Fruit fly (Drosophila melanogaster) whole organism, embryonic: ENCODE measurements around the gene Lcp65Ae.

Source experiments
- BEAF-32 ChIP-seq: fragments of 200-800 bp; sonication (Bioruptor generic); optimal IDR thresholded peaks from 3 replicates; lab custom pipeline; 2017; ENCODE audit warnings: missing biosample characterization, missing genetic modification characterization, mild to moderate bottlenecking, moderate library complexity, missing genetic modification reagents
- CG11504 ChIP-seq: fragments of 200-800 bp; sonication (Bioruptor generic); optimal IDR thresholded peaks from 3 replicates; lab custom pipeline; 2019; ENCODE audit warnings: missing biosample characterization, mild to moderate bottlenecking, missing genetic modification characterization, moderate library complexity
- CG11695 ChIP-seq: fragments of 200-800 bp; sonication (Bioruptor generic); IDR thresholded peaks from 3 replicates; pipeline ENCODE4 v1.3.6; 2022; ENCODE audit warnings: missing biosample characterization, missing genetic modification characterization
- CG12299 ChIP-seq: fragments of 200-800 bp; sonication (Bioruptor generic); optimal IDR thresholded peaks from 2 replicates; lab custom pipeline; 2018; ENCODE audit warnings: missing biosample characterization, mild to moderate bottlenecking, missing genetic modification characterization
- CG12659 ChIP-seq: fragments of 200-800 bp; sonication (Bioruptor generic); optimal IDR thresholded peaks from 3 replicates; lab custom pipeline; 2017; ENCODE audit warnings: mild to moderate bottlenecking, missing biosample characterization, missing genetic modification reagents, missing genetic modification characterization
- CG12769 ChIP-seq: fragments of 200-800 bp; sonication (Bioruptor generic); optimal IDR thresholded peaks from 2 replicates; lab custom pipeline; 2019; ENCODE audit warnings: missing biosample characterization, mild to moderate bottlenecking, missing genetic modification characterization, moderate library complexity
- CG14441 ChIP-seq: fragments of 200-800 bp; sonication (Bioruptor generic); IDR thresholded peaks from 2 replicates; pipeline ENCODE4 v1.3.6; 2022; ENCODE audit warnings: missing biosample characterization, missing genetic modification characterization
- CG14965 ChIP-seq: fragments of 200-800 bp; sonication (Bioruptor generic); optimal IDR thresholded peaks from 2 replicates; lab custom pipeline; 2016; ENCODE audit warnings: missing biosample characterization, missing genetic modification characterization, borderline replicate concordance
- CG2678 ChIP-seq: fragments of 200-800 bp; sonication (Bioruptor generic); optimal IDR thresholded peaks from 3 replicates; lab custom pipeline; 2019; ENCODE audit warnings: missing biosample characterization, mild to moderate bottlenecking, missing genetic modification characterization, moderate library complexity
- CG30403 ChIP-seq: fragments of 200-800 bp; sonication (Bioruptor generic); optimal IDR thresholded peaks from 3 replicates; lab custom pipeline; 2016; ENCODE audit warnings: missing biosample characterization, missing genetic modification characterization
- CG31441 ChIP-seq: fragments of 200-800 bp; sonication (Bioruptor generic); IDR thresholded peaks from 2 replicates; pipeline ENCODE4 v1.3.6; 2022; ENCODE audit warnings: missing biosample characterization, missing genetic modification characterization
- CG32767 ChIP-seq: fragments of 200-800 bp; sonication (Bioruptor generic); IDR thresholded peaks from 2 replicates; pipeline ENCODE4 v1.3.6; 2022; ENCODE audit warnings: missing biosample characterization, missing genetic modification characterization
- CG7556 ChIP-seq: fragments of 200-800 bp; sonication (Bioruptor generic); optimal IDR thresholded peaks from 2 replicates; lab custom pipeline; 2017; ENCODE audit warnings: missing biosample characterization, mild to moderate bottlenecking, missing genetic modification characterization
- CG7839 ChIP-seq: fragments of 200-800 bp; sonication (Bioruptor generic); optimal IDR thresholded peaks from 3 replicates; lab custom pipeline; 2018; ENCODE audit warnings: missing biosample characterization, mild to moderate bottlenecking, missing genetic modification characterization, moderate library complexity
- CG8290 ChIP-seq, 3 experiments: fragments of 200-800 bp; sonication (Bioruptor generic); optimal IDR thresholded peaks; 2 replicates each; lab custom pipeline; 2016 to 2019; ENCODE audit warnings: missing biosample characterization in 3 of 3, missing genetic modification characterization in 3 of 3, mild to moderate bottlenecking in 2 of 3, moderate library complexity in 1 of 3
- CG9932 ChIP-seq: fragments of 200-800 bp; sonication (Bioruptor generic); IDR thresholded peaks from 2 replicates; pipeline ENCODE4 v1.3.6; 2022; ENCODE audit warnings: missing biosample characterization, missing genetic modification characterization
- Dip3 ChIP-seq: fragments of 200-800 bp; sonication (Bioruptor generic); optimal IDR thresholded peaks from 3 replicates; lab custom pipeline; 2016; ENCODE audit warnings: missing biosample characterization, missing genetic modification characterization
- Dll ChIP-seq: fragments of 200-800 bp; sonication (Bioruptor generic); IDR thresholded peaks from 4 replicates; pipeline ENCODE4 v1.3.6; 2022; ENCODE audit warnings: missing biosample characterization, missing genetic modification characterization; ENCODE audit not compliant: partially characterized antibody
- E2f2 ChIP-seq: fragments of 200-800 bp; sonication (Bioruptor generic); IDR thresholded peaks from 2 replicates; pipeline ENCODE4 v1.3.6; 2022; ENCODE audit warnings: missing biosample characterization, missing genetic modification characterization
- Ets65A ChIP-seq: fragments of 200-800 bp; sonication (Bioruptor generic); peaks from one replicate; lab custom pipeline; 2016; ENCODE audit warnings: missing biosample characterization, missing genetic modification characterization
- Hr51 ChIP-seq, 2 experiments: fragments of 200-800 bp; sonication (Bioruptor generic); optimal IDR thresholded peaks; 2 replicates in 1 of 2; 3 replicates in 1 of 2; lab custom pipeline; 2016 to 2018; ENCODE audit warnings: missing biosample characterization in 2 of 2, missing genetic modification characterization in 2 of 2, mild to moderate bottlenecking in 1 of 2, moderate library complexity in 1 of 2
- Med ChIP-seq: fragments of 200-800 bp; sonication (Bioruptor generic); peaks from one replicate; lab custom pipeline; 2016; ENCODE audit warnings: missing biosample characterization, missing genetic modification characterization, mild to moderate bottlenecking, inconsistent platforms, moderate library complexity
- Oli ChIP-seq: fragments of 200-800 bp; sonication (Bioruptor generic); optimal IDR thresholded peaks from 2 replicates; lab custom pipeline; 2018; ENCODE audit warnings: missing biosample characterization, mild to moderate bottlenecking, missing genetic modification characterization, moderate library complexity
- Ptx1 ChIP-seq: fragments of 200-800 bp; sonication (Bioruptor generic); IDR thresholded peaks from 2 replicates; pipeline ENCODE4 v1.3.6; 2022; ENCODE audit warnings: missing biosample characterization, missing genetic modification characterization
- Ravus ChIP-seq: fragments of 200-800 bp; sonication (Bioruptor generic); IDR thresholded peaks from 2 replicates; pipeline ENCODE4 v1.3.6; 2022; ENCODE audit warnings: missing biosample characterization, missing genetic modification characterization
- Rx ChIP-seq: fragments of 200-800 bp; sonication (Bioruptor generic); IDR thresholded peaks from 2 replicates; pipeline ENCODE4 v1.3.6; 2022; ENCODE audit warnings: missing biosample characterization, missing genetic modification characterization
- Sox100B ChIP-seq: fragments of 200-800 bp; sonication (Bioruptor generic); optimal IDR thresholded peaks from 3 replicates; lab custom pipeline; 2018; ENCODE audit warnings: missing biosample characterization, mild to moderate bottlenecking, missing genetic modification characterization
- Trl ChIP-seq, 3 experiments: fragments of >200 bp in 2 of 3; fragments of 200-800 bp in 1 of 3; sonication (Bioruptor generic) in 1 of 3; optimal IDR thresholded peaks; 2 replicates in 1 of 3; 3 replicates in 2 of 3; lab custom pipeline; 2016 to 2017; ENCODE audit warnings: missing biosample characterization in 1 of 3, missing genetic modification characterization in 1 of 3
- ase ChIP-seq: fragments of 200-800 bp; sonication (Bioruptor generic); IDR thresholded peaks from 3 replicates; pipeline ENCODE4 v1.3.6; 2022; ENCODE audit warnings: missing biosample characterization, missing genetic modification characterization
- chinmo ChIP-seq: fragments of 200-800 bp; sonication (Bioruptor generic); IDR thresholded peaks from 4 replicates; pipeline ENCODE4 v1.3.6; 2022; ENCODE audit warnings: missing biosample characterization, missing genetic modification characterization; ENCODE audit not compliant: partially characterized antibody
- dmrt99B ChIP-seq: fragments of 200-800 bp; sonication (Bioruptor generic); optimal IDR thresholded peaks from 2 replicates; lab custom pipeline; 2018; ENCODE audit warnings: missing biosample characterization, mild to moderate bottlenecking, missing genetic modification characterization, moderate library complexity
- dysf ChIP-seq: fragments of 200-800 bp; sonication (Bioruptor generic); IDR thresholded peaks from 3 replicates; pipeline ENCODE4 v1.3.6; 2022; ENCODE audit warnings: missing biosample characterization, missing genetic modification characterization
- fd96Cb ChIP-seq: fragments of 200-800 bp; sonication (Bioruptor generic); optimal IDR thresholded peaks from 2 replicates; lab custom pipeline; 2018; ENCODE audit warnings: missing biosample characterization, mild to moderate bottlenecking, missing genetic modification characterization, moderate library complexity
- gem ChIP-seq: fragments of 200-800 bp; sonication (Bioruptor generic); optimal IDR thresholded peaks from 2 replicates; lab custom pipeline; 2019; ENCODE audit warnings: missing biosample characterization, mild to moderate bottlenecking, missing genetic modification characterization, moderate library complexity
- grau ChIP-seq: fragments of 200-800 bp; optimal IDR thresholded peaks from 3 replicates; lab custom pipeline; 2019; ENCODE audit warnings: missing biosample characterization, mild to moderate bottlenecking, missing genetic modification characterization, moderate library complexity
- lola ChIP-seq, 3 experiments: fragments of >200 bp in 2 of 3; fragments of 200-800 bp in 1 of 3; sonication (Bioruptor generic) in 1 of 3; optimal IDR thresholded peaks; 2 replicates each; lab custom pipeline; 2017 to 2019; ENCODE audit warnings: missing biosample characterization in 3 of 3, missing genetic modification characterization in 3 of 3, mild to moderate bottlenecking in 1 of 3, moderate library complexity in 1 of 3
- nom ChIP-seq: fragments of 200-800 bp; sonication (Bioruptor generic); optimal IDR thresholded peaks from 2 replicates; lab custom pipeline; 2017; ENCODE audit warnings: missing biosample characterization, missing genetic modification characterization, mild to moderate bottlenecking, moderate library complexity, missing genetic modification reagents
- otp ChIP-seq: fragments of 200-800 bp; sonication (Bioruptor generic); IDR thresholded peaks from 3 replicates; pipeline ENCODE4, ENCODE4 v1.3.6; 2022; ENCODE audit warnings: missing biosample characterization, missing genetic modification characterization
- pros ChIP-seq: fragments of 200-800 bp; sonication (Bioruptor generic); optimal IDR thresholded peaks from 3 replicates; lab custom pipeline; 2019; ENCODE audit warnings: missing biosample characterization, mild to moderate bottlenecking, missing genetic modification characterization, moderate library complexity
- row ChIP-seq: fragments of 200-800 bp; sonication (Bioruptor generic); IDR thresholded peaks from 3 replicates; pipeline ENCODE4 v1.3.6; 2022; ENCODE audit warnings: missing biosample characterization, missing genetic modification characterization
- sd ChIP-seq: fragments of 200-800 bp; sonication (Bioruptor generic); optimal IDR thresholded peaks from 3 replicates; lab custom pipeline; 2018; ENCODE audit warnings: missing biosample characterization, mild to moderate bottlenecking, missing genetic modification characterization, moderate library complexity
- slbo ChIP-seq: fragments of 200-800 bp; sonication (Bioruptor generic); IDR thresholded peaks from 2 replicates; pipeline ENCODE4 v1.3.6; 2022; ENCODE audit warnings: missing biosample characterization, missing genetic modification characterization
- tgo ChIP-seq: fragments of 200-800 bp; sonication (Bioruptor generic); IDR thresholded peaks from 3 replicates; pipeline ENCODE4 v1.3.6; 2022; ENCODE audit warnings: missing biosample characterization, missing genetic modification characterization
- tin ChIP-seq: fragments of 200-800 bp; sonication (Bioruptor generic); optimal IDR thresholded peaks from 3 replicates; lab custom pipeline; 2016; ENCODE audit warnings: missing biosample characterization, missing genetic modification characterization
- unc-4 ChIP-seq: fragments of 200-800 bp; sonication (Bioruptor generic); IDR thresholded peaks from 2 replicates; pipeline ENCODE4 v1.3.6; 2022; ENCODE audit warnings: missing biosample characterization, missing genetic modification characterization; ENCODE audit not compliant: partially characterized antibody
- unpg ChIP-seq: fragments of 200-800 bp; sonication (Bioruptor generic); optimal IDR thresholded peaks from 3 replicates; lab custom pipeline; 2018; ENCODE audit warnings: missing biosample characterization, mild to moderate bottlenecking, missing genetic modification characterization, moderate library complexity
- zfh1 ChIP-seq: fragments of 200-800 bp; sonication (Bioruptor generic); IDR thresholded peaks from 3 replicates; pipeline ENCODE4 v1.3.6; 2022; ENCODE audit warnings: missing biosample characterization, missing genetic modification characterization

Gene Lcp65Ae

DNA sequence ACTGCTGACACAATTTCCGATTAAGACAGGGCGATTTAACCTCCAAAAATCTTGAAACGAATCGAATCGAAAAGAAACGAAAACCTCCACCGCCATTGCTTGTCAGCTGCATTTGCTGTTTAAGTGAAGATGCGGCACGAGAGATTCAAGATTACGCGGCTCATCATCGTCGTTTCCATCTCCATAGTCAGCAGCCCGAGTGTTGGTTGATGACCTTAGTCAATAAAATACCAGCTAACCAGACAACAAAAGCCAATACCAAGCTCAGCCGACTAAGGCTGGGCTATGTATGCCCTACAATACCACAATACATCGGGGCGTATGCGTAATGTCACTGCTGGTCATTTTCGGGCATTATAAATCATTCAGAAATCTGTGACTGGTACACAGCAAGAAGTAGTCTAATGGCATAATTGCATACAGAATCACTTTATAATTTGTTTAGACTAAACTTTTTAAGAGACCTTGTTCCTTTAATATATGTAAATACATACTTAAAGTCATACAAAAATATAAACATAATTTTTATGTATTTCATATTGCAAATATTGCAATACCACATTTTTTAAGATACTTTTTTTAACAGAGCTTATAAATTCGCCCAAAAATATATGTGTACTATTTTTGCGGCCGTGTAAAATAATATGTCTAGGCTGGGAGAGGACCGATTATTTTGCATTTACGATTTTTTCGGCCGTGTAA, 3.0 kb upstream of the Lcp65Ae start:
- no peak for TF ChIP-seq CG8290 (GFP tag; optimal IDR thresholded peaks at IDR 0.05; lab: Kevin White, UChicago)
- peak in 1 of 2 experiments; percentile 35 for TF ChIP-seq CG8290 (tag; optimal IDR thresholded peaks at IDR 0.05; lab: Kevin White, UChicago)
- peak in 1 of 2 experiments; percentile 47 for TF ChIP-seq Hr51 (GFP tag; optimal IDR thresholded peaks at IDR 0.05; lab: Kevin White, UChicago)
- peak; percentile 26; the same call in 1 of the 2 replicates for TF ChIP-seq Ptx1 (GFP tag; lab: Robert Waterston, UW)
- no peak for TF ChIP-seq CG12299 (tag; lab: Kevin White, UChicago)
- no peak for TF ChIP-seq CG32767
- peak; percentile 10 for TF ChIP-seq CG7556 (GFP tag; lab: Kevin White, UChicago)
- 0 out of 3 replicates have a peak, but pooled peaks have one; percentile 10 for TF ChIP-seq otp (GFP tag; lab: Robert Waterston, UW)
- peak; percentile 33 for TF ChIP-seq Oli
- TF ChIP-seq row = 0 out of 3 replicates have a peak, but pooled peaks have one; percentile 22
- no peak for TF ChIP-seq lola (GFP tag; optimal IDR thresholded peaks at IDR 0.05; lab: Kevin White, UChicago)
- TF ChIP-seq CG12659 (GFP tag; lab: Kevin White, UChicago) = peak; percentile 4
- peak; percentile 0 for TF ChIP-seq unpg (GFP tag; lab: Kevin White, UChicago)
- TF ChIP-seq CG11695 (GFP tag; lab: Robert Waterston, UW) = 0 out of 3 replicates have a peak, but pooled peaks have one; percentile 17
- TF ChIP-seq pros (GFP tag; lab: Kevin White, UChicago) = peak; percentile 19
- peak; percentile 12 for TF ChIP-seq sd (tag; lab: Kevin White, UChicago)
- TF ChIP-seq Sox100B (GFP tag; lab: Kevin White, UChicago) = no peak
- TF ChIP-seq nom (GFP tag; lab: Kevin White, UChicago) = no peak
- TF ChIP-seq chinmo (GFP tag; lab: Robert Waterston, UW) = peak; percentile 82; the same call in 2 of the 4 replicates
- TF ChIP-seq Dll (GFP tag; lab: Robert Waterston, UW) = no peak
- TF ChIP-seq dmrt99B = peak; percentile 18
- TF ChIP-seq dysf (GFP tag; lab: Robert Waterston, UW) = peak; percentile 45; the same call in 1 of the 3 replicates
- TF ChIP-seq Dip3 (GFP tag; lab: Kevin White, UChicago) = no peak
- peak; percentile 52 for TF ChIP-seq gem (tag; lab: Kevin White, UChicago)
- no peak for TF ChIP-seq CG31441
- peak; percentile 8 for TF ChIP-seq Med (GFP tag; lab: Kevin White, UChicago)
- no peak for TF ChIP-seq CG14965 (GFP tag; lab: Kevin White, UChicago)
- TF ChIP-seq E2f2 (GFP tag; lab: Robert Waterston, UW) = no peak
- peak; percentile 7 for TF ChIP-seq Ets65A
- TF ChIP-seq CG7839 (tag; lab: Kevin White, UChicago) = peak; percentile 33
- peak; percentile 17 for TF ChIP-seq CG12769 (tag; lab: Kevin White, UChicago)
- TF ChIP-seq BEAF-32 (GFP tag; lab: Kevin White, UChicago) = no peak
- peak; percentile 21 for TF ChIP-seq CG2678 (tag; lab: Kevin White, UChicago)
- TF ChIP-seq tgo = peak; percentile 14; the same call in 1 of the 3 replicates
- peak; percentile 39; the same call in 1 of the 2 replicates for TF ChIP-seq CG9932 (GFP tag; lab: Robert Waterston, UW)
- TF ChIP-seq CG14441 = peak; percentile 24; the same call in 1 of the 2 replicates
- TF ChIP-seq CG11504 (tag; lab: Kevin White, UChicago) = peak; percentile 27
- TF ChIP-seq ase (GFP tag; lab: Robert Waterston, UW) = no peak
- no peak for TF ChIP-seq unc-4 (GFP tag; lab: Robert Waterston, UW)
- TF ChIP-seq Ravus (GFP tag; lab: Robert Waterston, UW) = no peak
- TF ChIP-seq Trl (optimal IDR thresholded peaks at IDR 0.05; lab: Kevin White, UChicago) = no peak
- TF ChIP-seq Trl (GFP tag; optimal IDR thresholded peaks at IDR 0.05; lab: Kevin White, UChicago) = no peak
- TF ChIP-seq CG30403 (GFP tag; lab: Kevin White, UChicago) = peak; percentile 2
- TF ChIP-seq Rx (GFP tag; lab: Robert Waterston, UW) = no peak
- TF ChIP-seq slbo (GFP tag; lab: Robert Waterston, UW) = 0 out of 2 replicates have a peak, but pooled peaks have one; percentile 10
- peak; percentile 20 for TF ChIP-seq grau (tag; lab: Kevin White, UChicago)
- TF ChIP-seq zfh1 = no peak
- no peak for TF ChIP-seq tin
- no peak for TF ChIP-seq fd96Cb (tag; lab: Kevin White, UChicago)
